Fruit fly (Drosophila melanogaster) whole organism, adult: Measurements from ENCODE around the gene CG8483.

ENCODE experiments used
- CG11617 ChIP-seq: fragments of 200-800 bp; sonication (Bioruptor generic); optimal IDR thresholded peaks from 2 replicates; lab custom pipeline; 2017; ENCODE audit warnings: mild to moderate bottlenecking, missing biosample characterization, missing genetic modification reagents, missing genetic modification characterization
- CG12768 ChIP-seq: fragments of 200-800 bp; sonication (Bioruptor generic); optimal IDR thresholded peaks from 2 replicates; lab custom pipeline; 2017; ENCODE audit warnings: missing biosample characterization, missing genetic modification characterization, mild to moderate bottlenecking, moderate library complexity, missing genetic modification reagents
- CG14711 ChIP-seq: fragments of 200-800 bp; sonication (Bioruptor generic); optimal IDR thresholded peaks from 2 replicates; lab custom pipeline; 2018; ENCODE audit warnings: missing biosample characterization, mild to moderate bottlenecking, missing genetic modification characterization, moderate library complexity
- CG1620 ChIP-seq: fragments of 200-800 bp; sonication (Bioruptor generic); optimal IDR thresholded peaks from 2 replicates; lab custom pipeline; 2016; ENCODE audit warnings: missing biosample characterization, missing genetic modification characterization
- CG33017 ChIP-seq: fragments of 200-800 bp; sonication (Bioruptor generic); optimal IDR thresholded peaks from 2 replicates; lab custom pipeline; 2018; ENCODE audit warnings: missing biosample characterization, mild to moderate bottlenecking, missing genetic modification characterization, moderate library complexity
- CG5204 ChIP-seq: fragments of 200-800 bp; sonication (Bioruptor generic); optimal IDR thresholded peaks from 2 replicates; lab custom pipeline; 2016; ENCODE audit warnings: missing biosample characterization, missing genetic modification characterization
- CG7045 ChIP-seq: fragments of 200-800 bp; sonication (Bioruptor generic); optimal IDR thresholded peaks from 2 replicates; lab custom pipeline; 2017; ENCODE audit warnings: missing biosample characterization, mild to moderate bottlenecking, missing genetic modification characterization
- CG7101 ChIP-seq: fragments of 200-800 bp; sonication (Bioruptor generic); optimal IDR thresholded peaks from 2 replicates; lab custom pipeline; 2018; ENCODE audit warnings: missing biosample characterization, mild to moderate bottlenecking, missing genetic modification characterization, moderate library complexity
- Clk ChIP-seq: fragments of 200-800 bp; sonication (Bioruptor generic); optimal IDR thresholded peaks from 2 replicates; lab custom pipeline; 2017; ENCODE audit warnings: missing biosample characterization, missing genetic modification characterization
- Crg-1 ChIP-seq: fragments of 200-800 bp; sonication (Bioruptor generic); optimal IDR thresholded peaks from 2 replicates; lab custom pipeline; 2016; ENCODE audit warnings: missing biosample characterization, missing genetic modification characterization
- Hr96 ChIP-seq: fragments of 200-800 bp; sonication (Bioruptor generic); optimal IDR thresholded peaks from 2 replicates; lab custom pipeline; 2016; ENCODE audit warnings: missing biosample characterization, missing genetic modification characterization
- Mnt ChIP-seq: fragments of 200-800 bp; sonication (Bioruptor generic); optimal IDR thresholded peaks from 2 replicates; lab custom pipeline; 2016; ENCODE audit warnings: missing biosample characterization, mild to moderate bottlenecking, missing genetic modification characterization
- bab1 ChIP-seq: fragments of 200-800 bp; sonication (Bioruptor generic); optimal IDR thresholded peaks from 3 replicates; lab custom pipeline; 2019; ENCODE audit warnings: missing biosample characterization, mild to moderate bottlenecking, missing genetic modification characterization, moderate library complexity
- cic ChIP-seq: fragments of 200-800 bp; sonication (Bioruptor generic); optimal IDR thresholded peaks from 2 replicates; lab custom pipeline; 2017; ENCODE audit warnings: missing biosample characterization, mild to moderate bottlenecking, missing genetic modification characterization, moderate library complexity
- cnc ChIP-seq, 2 experiments: fragments of >200 bp; optimal IDR thresholded peaks; 2 replicates each; lab custom pipeline; 2017
- kay ChIP-seq: fragments of 200-800 bp; sonication (Bioruptor generic); peaks from one replicate; lab custom pipeline; 2016; ENCODE audit warnings: missing biosample characterization, missing genetic modification characterization, borderline replicate concordance
- ovo ChIP-seq: fragments of 200-800 bp; sonication (Bioruptor generic); optimal IDR thresholded peaks from 2 replicates; lab custom pipeline; 2016; ENCODE audit warnings: missing biosample characterization, missing genetic modification characterization
- pad ChIP-seq: fragments of 200-800 bp; sonication (Bioruptor generic); optimal IDR thresholded peaks from 3 replicates; lab custom pipeline; 2017; ENCODE audit warnings: missing biosample characterization, missing genetic modification characterization, mild to moderate bottlenecking, moderate library complexity, missing genetic modification reagents
- tj ChIP-seq: fragments of 200-800 bp; sonication (Bioruptor generic); optimal IDR thresholded peaks from 3 replicates; lab custom pipeline; 2017; ENCODE audit warnings: missing biosample characterization, mild to moderate bottlenecking, missing genetic modification characterization, moderate library complexity
- toe ChIP-seq: fragments of 200-800 bp; sonication (Bioruptor generic); optimal IDR thresholded peaks from 2 replicates; lab custom pipeline; 2016; ENCODE audit warnings: missing biosample characterization, missing genetic modification characterization

The CG8483 gene

DNA sequence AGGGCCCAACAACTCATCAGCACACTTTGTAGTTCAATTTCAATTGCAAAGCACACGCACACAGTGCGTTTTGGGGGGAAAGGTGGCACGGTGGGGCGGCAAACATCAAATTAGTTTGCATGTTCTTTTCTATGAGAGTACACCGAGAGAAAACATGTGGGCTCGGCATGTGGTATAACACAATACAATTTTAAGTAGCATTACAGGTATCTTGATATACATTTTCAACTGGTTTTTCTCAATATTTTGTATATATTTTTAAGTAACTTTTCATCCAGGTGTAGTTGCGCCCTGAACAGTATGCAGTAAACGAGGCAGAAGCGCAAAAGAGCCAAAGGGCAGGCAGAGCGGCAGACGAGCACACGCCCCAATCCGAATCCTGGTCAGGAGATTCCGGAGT is 13.9 kb downstream of the CG8483 start:
- TF ChIP-seq CG7045 (GFP tag; lab: Kevin White, UChicago) (no peak), CG12768 (no peak), cic (no peak), Crg-1 (GFP tag; lab: Kevin White, UChicago) (no peak), Hr96 (no peak), Clk (no peak), bab1 (GFP tag; lab: Kevin White, UChicago) (no peak), CG33017 (tag; lab: Kevin White, UChicago) (no peak), CG1620 (no peak)

DNA sequence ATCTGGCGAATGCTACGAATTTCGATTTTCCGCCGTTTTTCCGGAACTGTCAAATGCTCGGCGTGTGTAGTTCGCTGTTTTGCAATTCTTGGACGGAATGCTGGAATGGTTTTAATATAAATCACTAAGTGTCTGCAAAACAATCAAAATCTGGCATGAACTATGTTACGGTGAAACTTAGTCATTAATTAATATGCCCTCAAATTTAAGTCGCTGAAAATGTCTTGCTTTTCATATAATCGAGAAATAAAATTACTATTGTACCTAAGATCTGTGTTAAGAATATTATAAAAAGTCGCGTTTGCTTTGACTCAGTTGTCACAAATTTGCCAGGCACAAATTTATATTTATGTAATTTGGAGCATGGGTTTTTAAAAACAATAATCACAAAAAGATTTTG is 23.0 kb downstream of the CG8483 start, which contains the start of gene CG8141:
CG8141 (plus strand) TSS at position 301 of the 400 bp plus-strand sequence.
- TF ChIP-seq CG7045 (GFP tag; lab: Kevin White, UChicago) (no peak), Crg-1 (GFP tag; lab: Kevin White, UChicago) (no peak)

dm6 chr3R:13188219-13188618 is 26.0 kb downstream of the CG8483 start, which contains the start of gene CG14380:
Gene CG14380 (plus strand): TSS chr3R:13188519.
- TF ChIP-seq toe (no peak), bab1 (GFP tag; lab: Kevin White, UChicago) (no peak), CG7101 (tag; lab: Kevin White, UChicago) (no peak), Mnt (GFP tag; lab: Kevin White, UChicago) (no peak), Crg-1 (GFP tag; lab: Kevin White, UChicago) (no peak), CG33017 (tag; lab: Kevin White, UChicago) (no peak), CG14711 (no peak), Clk (no peak), CG7045 (GFP tag; lab: Kevin White, UChicago) (no peak), cnc (optimal IDR thresholded peaks at IDR 0.05; lab: Kevin White, UChicago) (no peak), pad (GFP tag; lab: Kevin White, UChicago) (no peak)

DNA sequence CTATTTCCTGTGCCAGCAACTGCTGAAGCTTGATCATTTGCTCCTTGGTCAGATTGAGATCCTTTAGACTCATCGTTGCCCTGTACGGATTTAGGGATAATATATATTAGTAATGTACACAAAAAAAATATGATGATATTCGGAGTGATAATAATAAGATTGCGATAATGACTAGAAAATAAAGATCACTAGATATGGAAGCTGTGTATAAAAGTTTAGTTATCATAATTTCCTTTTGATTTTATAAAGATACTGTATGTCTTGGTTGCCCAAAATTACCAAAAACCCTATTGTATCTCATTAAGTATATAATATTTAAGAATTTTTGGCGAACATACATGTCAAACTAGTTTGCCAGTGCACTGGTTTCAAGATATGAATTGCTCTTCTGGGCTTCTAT is 27.9 kb downstream of the CG8483 start, which contains the start of gene CG8508:
CG8508 (minus strand) TSS at position 101 of the 400 bp plus-strand sequence.
- no peak for TF ChIP-seq CG5204
- no peak for TF ChIP-seq CG7045 (GFP tag; lab: Kevin White, UChicago)
- no peak for TF ChIP-seq Hr96
- no peak for TF ChIP-seq CG11617 (GFP tag; lab: Kevin White, UChicago)
- TF ChIP-seq pad (GFP tag; lab: Kevin White, UChicago): no peak
- no peak for TF ChIP-seq bab1 (GFP tag; lab: Kevin White, UChicago)
- TF ChIP-seq tj: no peak
- no peak for TF ChIP-seq CG1620
- TF ChIP-seq ovo (GFP tag; lab: Kevin White, UChicago): no peak
- no peak for TF ChIP-seq Mnt (GFP tag; lab: Kevin White, UChicago)
- no peak for TF ChIP-seq CG14711
- no peak for TF ChIP-seq toe
- TF ChIP-seq CG7101 (tag; lab: Kevin White, UChicago): no peak
- no peak for TF ChIP-seq cic
- no peak for TF ChIP-seq Crg-1 (GFP tag; lab: Kevin White, UChicago)
- TF ChIP-seq kay (GFP tag; lab: Kevin White, UChicago): no peak
- no peak for TF ChIP-seq Clk
- no peak for TF ChIP-seq cnc (optimal IDR thresholded peaks at IDR 0.05; lab: Kevin White, UChicago)

DNA sequence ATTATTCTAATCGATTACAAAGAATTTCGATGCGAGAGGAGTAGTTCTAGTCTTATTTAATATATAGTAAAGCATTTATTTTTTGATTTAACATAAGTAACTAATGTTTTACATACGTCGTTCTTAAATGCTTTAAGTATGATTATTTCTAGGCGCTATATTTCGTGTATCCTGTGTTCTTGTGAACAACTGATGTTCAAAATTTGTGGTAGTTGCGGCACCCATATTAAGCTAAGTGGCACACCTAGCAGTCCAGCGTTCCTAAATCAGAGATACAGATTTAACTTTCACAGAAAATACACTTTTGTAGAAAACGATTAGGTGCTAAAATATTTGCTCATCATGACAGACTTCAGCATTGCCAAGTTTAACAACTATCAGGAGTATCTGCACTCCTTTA is 33.3 kb downstream of the CG8483 start, which contains the start of gene CG8138:
CG8138 (plus strand) TSS at position 301 of the 400 bp plus-strand sequence.
- no peak for TF ChIP-seq toe
- no peak for TF ChIP-seq CG12768
- no peak for TF ChIP-seq CG33017 (tag; lab: Kevin White, UChicago)
- no peak for TF ChIP-seq Clk
- no peak for TF ChIP-seq pad (GFP tag; lab: Kevin White, UChicago)
- no peak for TF ChIP-seq Mnt (GFP tag; lab: Kevin White, UChicago)
- TF ChIP-seq CG5204: no peak
- no peak for TF ChIP-seq kay (GFP tag; lab: Kevin White, UChicago)
- TF ChIP-seq CG1620: no peak
- no peak for TF ChIP-seq tj
- no peak for TF ChIP-seq CG7101 (tag; lab: Kevin White, UChicago)
- TF ChIP-seq CG11617 (GFP tag; lab: Kevin White, UChicago): no peak
- TF ChIP-seq CG7045 (GFP tag; lab: Kevin White, UChicago): no peak
- no peak for TF ChIP-seq bab1 (GFP tag; lab: Kevin White, UChicago)
- no peak for TF ChIP-seq ovo (GFP tag; lab: Kevin White, UChicago)
- no peak for TF ChIP-seq cnc (optimal IDR thresholded peaks at IDR 0.05; lab: Kevin White, UChicago)
- TF ChIP-seq CG14711: no peak
- no peak for TF ChIP-seq cic
